Worm (Caenorhabditis elegans): ENCODE measurements around the gene R06B9.5.
A peak's percentile ranks its signal among the peaks of the same experiment; 100 is the strongest.

The R06B9.5 gene

DNA sequence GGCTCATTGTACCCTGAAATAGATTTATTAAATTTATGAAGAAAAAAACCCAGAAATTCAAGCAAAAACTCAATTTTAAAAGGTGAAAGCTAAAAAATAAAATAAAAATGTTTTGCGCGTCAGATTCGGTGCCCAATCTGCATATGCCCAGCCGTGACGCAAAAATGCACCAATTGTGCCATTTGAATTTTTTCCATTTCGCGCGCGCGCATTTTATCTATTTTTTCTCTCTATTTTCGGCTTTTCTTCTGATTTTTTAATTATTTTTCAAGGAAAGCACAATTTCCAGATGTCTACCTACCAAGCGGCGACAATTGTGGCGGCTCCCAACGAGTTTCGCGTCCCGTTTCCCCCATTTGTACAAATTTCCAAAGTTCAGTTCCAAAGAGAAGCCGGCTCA, 10.3 kb upstream of the R06B9.5 start, which contains the start of the genes Y54G9A.7 and bub-3:
Gene Y54G9A.7 (minus strand): TSS at position 7 of the 400 bp plus-strand sequence.
Gene bub-3 (plus strand): TSS at position 270 of the 400 bp plus-strand sequence.
- no peak for TF ChIP-seq W03F9.2 (tag; optimal IDR thresholded peaks at IDR 0.05)
- TF ChIP-seq dao-5 (tag; optimal IDR thresholded peaks at IDR 0.05) = no peak
- TF ChIP-seq him-1 (tag; optimal IDR thresholded peaks at IDR 0.05) = no peak

DNA sequence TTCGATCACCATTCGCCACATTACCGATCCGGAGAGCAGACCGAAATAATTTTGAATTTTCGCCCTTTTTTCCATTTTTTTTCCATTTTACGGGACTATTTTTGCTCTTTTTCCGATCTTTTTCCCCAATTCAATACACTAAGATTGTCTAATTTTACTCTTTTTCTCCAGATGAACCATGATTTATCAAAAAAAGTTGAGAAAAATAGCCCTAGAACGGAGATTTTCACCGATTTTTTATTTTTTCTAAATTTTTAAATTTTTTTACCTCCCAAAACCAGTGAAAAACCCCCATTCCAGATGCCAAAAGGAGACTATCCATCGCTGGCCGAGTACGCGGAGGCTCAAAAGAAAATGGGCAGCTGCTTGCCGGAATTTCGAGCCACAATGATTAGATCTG, 6.7 kb upstream of the R06B9.5 start, which contains the start of gene Y54G9A.9:
Gene Y54G9A.9 (plus strand): TSS at position 301 of the 400 bp plus-strand sequence.
- TF ChIP-seq him-1 (tag; optimal IDR thresholded peaks at IDR 0.05) (no peak), W03F9.2 (tag; optimal IDR thresholded peaks at IDR 0.05) (no peak), dao-5 (tag; optimal IDR thresholded peaks at IDR 0.05) (no peak)

DNA sequence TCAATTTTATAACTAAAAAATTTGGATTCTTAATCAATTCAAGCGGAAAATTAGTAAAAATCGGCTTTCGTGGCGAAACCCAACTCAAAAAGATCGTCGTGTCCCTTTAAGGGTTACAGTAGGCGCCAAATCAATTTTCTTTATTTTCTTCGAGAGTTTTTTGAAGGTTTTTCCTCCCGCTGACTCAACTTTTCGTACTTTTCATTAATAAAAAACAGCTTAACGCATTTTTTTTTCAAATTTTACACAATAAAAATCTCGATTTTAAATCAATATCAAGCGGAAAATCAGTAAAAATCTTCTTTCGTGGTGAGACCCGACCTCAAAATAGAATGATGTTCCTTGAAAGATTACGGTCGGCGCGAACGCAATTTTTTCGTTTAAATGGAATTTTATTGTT, 4.0 kb upstream of the R06B9.5 start:
- peak; percentile 13 for TF ChIP-seq W03F9.2 (tag; optimal IDR thresholded peaks at IDR 0.05)
- no peak for TF ChIP-seq dao-5 (tag; optimal IDR thresholded peaks at IDR 0.05)
- no peak for TF ChIP-seq him-1 (tag; optimal IDR thresholded peaks at IDR 0.05)

DNA sequence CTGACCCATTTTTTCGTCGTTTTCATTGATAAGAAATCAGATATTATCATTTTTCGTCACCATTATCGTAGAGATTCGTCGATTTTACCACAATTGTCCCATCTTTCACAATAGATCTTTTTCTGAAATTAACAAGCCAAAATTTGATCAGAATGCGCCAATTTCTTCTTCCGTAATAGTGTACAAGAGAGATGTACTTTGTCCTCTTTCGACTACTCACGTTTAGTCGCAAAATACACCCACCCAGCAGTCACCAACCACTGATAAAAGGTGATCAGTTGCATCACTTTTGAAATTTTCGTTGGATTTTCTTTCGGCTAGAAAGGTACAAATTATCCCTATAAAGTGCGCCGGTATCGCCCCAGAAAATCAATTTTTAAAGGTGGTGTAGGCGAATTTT, 3.5 kb upstream of the R06B9.5 start:
- TF ChIP-seq dao-5 (tag; optimal IDR thresholded peaks at IDR 0.05) (no peak), him-1 (tag; optimal IDR thresholded peaks at IDR 0.05) (no peak), W03F9.2 (tag; optimal IDR thresholded peaks at IDR 0.05) (no peak)

DNA sequence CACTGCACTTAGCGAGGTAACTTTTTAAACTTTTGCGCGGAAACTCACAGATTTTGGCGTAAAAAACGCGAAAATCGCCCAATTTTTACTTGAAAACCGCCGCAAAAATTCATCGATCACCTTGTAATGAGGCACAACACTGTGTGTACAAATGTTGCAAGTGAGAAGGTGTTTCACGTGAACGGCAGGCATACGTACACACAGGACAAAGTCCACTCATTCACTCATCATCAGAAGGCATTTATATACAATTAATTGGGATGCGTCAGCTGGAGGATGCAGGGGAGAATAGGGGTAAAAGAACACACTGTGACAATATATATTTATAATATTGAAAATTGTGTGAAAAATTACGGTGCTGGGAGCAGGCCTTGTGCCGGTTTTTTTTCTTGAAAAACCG, 786 bp downstream of the R06B9.5 start:
- no peak for TF ChIP-seq him-1 (tag; optimal IDR thresholded peaks at IDR 0.05)
- no peak for TF ChIP-seq dao-5 (tag; optimal IDR thresholded peaks at IDR 0.05)
- no peak for TF ChIP-seq W03F9.2 (tag; optimal IDR thresholded peaks at IDR 0.05)

DNA sequence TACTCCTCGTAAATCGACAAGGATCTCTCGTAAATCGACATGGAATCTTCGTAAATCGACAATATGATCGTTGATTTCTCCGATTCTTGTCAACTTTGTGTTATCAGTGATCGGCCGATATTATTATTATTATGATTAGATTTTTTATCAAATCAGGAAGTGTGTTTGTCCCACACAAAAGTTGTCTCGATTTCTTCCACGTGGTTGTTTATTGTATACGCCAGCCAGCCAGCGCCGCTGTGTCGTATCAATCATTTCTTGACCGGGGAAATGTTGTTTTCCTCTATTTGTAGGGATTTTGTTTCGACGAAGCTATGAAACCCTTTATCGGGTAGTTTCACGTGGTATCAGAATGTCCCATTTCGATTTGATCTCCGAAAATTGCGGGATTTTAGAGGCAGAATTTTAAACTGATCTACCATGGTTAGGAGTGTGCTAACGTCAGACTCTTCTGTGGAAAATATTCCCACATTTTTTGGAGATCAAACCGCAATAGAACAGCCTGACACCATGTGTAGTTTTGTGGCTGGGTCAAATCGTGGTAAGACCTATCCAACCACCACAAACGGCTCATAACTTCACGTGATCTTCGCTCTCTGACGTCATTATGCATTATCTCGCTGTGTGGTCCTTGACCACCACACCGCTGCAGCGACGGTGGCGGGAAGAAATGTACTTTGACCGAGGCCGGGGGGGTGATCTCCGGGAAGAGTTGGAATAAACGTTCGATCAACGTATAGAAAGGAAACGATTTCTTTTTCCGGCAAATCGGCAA, 1.8 kb downstream of the R06B9.5 start:
- TF ChIP-seq dao-5 (tag; optimal IDR thresholded peaks at IDR 0.05) (no peak), W03F9.2 (tag; optimal IDR thresholded peaks at IDR 0.05) (no peak), him-1 (tag; optimal IDR thresholded peaks at IDR 0.05) (no peak)

DNA sequence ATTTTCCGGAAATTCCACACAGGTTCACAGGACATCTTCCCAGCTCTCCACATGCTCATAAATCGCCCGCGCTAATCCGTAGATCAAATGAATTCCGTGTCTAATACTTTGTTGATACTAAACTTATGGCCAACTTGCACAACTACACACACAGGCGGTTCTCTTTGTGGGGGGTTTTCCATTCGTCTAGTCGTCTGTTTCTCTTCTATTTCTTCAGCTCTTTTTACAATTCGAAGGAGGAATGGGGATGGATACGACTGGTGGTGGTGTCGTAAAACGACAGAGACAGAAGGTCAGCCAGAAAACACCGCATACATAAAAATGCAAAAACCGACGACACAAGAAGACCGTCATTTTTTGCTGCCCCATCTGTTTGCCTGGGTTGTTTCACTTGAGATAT, 3.3 kb downstream of the R06B9.5 start:
- TF ChIP-seq him-1 (tag; optimal IDR thresholded peaks at IDR 0.05) = no peak
- TF ChIP-seq dao-5 (tag; optimal IDR thresholded peaks at IDR 0.05) = no peak
- TF ChIP-seq W03F9.2 (tag; optimal IDR thresholded peaks at IDR 0.05) = no peak

DNA sequence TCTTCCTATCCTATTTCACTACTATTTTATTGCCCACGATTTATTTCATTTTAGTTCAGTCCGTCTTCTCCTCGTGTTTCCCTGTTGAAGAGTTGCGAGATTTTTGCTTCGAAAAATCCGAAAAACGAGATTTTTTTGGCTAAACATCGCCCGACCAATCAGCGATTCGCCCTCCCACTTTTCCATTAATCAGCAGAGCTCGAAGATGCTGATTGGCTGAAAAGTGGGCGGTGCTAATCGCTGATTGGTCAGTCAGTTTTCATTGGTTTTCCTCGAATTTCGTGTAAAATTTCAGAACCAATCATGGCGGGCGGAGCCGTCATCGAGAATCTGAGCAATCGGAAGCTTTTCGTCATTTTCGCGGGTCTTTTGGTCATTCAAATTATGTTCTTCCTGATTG, 5.3 kb downstream of the R06B9.5 start, which contains the start of gene mig-14:
Gene mig-14 (plus strand): TSS at position 290 of the 400 bp plus-strand sequence.
- TF ChIP-seq dao-5 (tag; optimal IDR thresholded peaks at IDR 0.05) (no peak), him-1 (tag; optimal IDR thresholded peaks at IDR 0.05) (no peak), W03F9.2 (tag; optimal IDR thresholded peaks at IDR 0.05) (no peak)

DNA sequence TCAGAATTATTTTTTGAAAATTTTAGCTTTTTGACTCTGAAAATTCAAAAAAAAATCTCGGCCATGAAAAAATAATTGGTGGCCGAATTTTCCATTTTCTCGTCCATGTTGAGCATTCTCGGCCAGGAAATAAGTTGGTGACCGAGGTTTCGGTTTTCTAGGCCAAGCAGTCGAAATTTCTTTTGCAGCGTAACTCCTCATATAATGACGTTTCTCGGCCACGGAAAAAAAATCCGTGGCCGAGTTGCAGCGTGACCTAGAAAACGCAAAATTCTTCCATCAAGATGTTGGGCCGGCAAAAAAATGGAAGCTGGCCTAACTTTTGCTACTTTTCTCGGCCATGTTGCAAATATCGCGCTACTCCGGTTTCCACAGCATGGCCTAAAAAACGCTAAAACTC, 14.0 kb downstream of the R06B9.5 start:
- TF ChIP-seq dao-5 (tag; optimal IDR thresholded peaks at IDR 0.05) = no peak
- TF ChIP-seq him-1 (tag; optimal IDR thresholded peaks at IDR 0.05) = no peak
- TF ChIP-seq W03F9.2 (tag; optimal IDR thresholded peaks at IDR 0.05) = no peak

DNA sequence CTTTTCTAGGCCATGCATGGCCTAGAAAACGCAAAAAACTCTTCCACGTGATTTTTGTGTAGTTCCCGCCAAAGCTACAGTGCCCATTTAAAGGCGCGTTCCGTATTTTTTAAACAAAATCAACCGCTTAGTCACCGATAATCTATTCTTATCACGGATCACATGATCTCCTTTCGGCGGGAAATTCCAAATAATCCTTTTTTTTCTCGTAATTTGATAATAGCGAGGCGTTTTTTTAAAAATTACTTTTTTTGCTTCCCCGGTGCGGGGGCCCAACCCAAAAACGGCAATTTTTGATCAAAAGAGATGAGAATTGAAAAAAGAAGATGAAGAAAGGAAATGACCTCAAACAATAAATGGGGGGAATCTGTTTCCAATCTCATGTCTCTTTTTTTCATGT, 14.9 kb downstream of the R06B9.5 start:
- no peak for TF ChIP-seq W03F9.2 (tag; optimal IDR thresholded peaks at IDR 0.05)
- TF ChIP-seq him-1 (tag; optimal IDR thresholded peaks at IDR 0.05) = no peak
- TF ChIP-seq dao-5 (tag; optimal IDR thresholded peaks at IDR 0.05) = no peak

DNA sequence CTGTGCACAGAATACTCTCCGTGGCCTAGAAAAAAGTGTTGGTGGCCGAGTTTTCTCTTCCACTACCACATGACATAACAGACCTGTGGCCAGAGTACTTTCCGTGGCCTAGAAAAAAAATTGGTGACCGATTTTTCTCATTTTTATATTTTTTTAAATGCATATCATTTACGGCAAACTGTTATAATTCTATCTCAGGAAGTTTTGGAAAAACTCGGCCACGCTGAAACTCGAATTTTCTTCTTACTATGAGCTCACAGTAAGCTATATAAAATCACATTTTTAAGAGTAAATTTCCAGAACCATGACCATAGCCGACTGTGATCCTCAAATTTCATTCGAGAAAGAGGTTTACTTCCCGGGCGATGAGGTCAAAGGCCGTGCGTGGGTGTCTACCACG, 15.9 kb downstream of the R06B9.5 start, which contains the start of gene arrd-14:
Gene arrd-14 (plus strand): TSS at position 301 of the 400 bp plus-strand sequence.
- no peak for TF ChIP-seq dao-5 (tag; optimal IDR thresholded peaks at IDR 0.05)
- no peak for TF ChIP-seq him-1 (tag; optimal IDR thresholded peaks at IDR 0.05)

DNA sequence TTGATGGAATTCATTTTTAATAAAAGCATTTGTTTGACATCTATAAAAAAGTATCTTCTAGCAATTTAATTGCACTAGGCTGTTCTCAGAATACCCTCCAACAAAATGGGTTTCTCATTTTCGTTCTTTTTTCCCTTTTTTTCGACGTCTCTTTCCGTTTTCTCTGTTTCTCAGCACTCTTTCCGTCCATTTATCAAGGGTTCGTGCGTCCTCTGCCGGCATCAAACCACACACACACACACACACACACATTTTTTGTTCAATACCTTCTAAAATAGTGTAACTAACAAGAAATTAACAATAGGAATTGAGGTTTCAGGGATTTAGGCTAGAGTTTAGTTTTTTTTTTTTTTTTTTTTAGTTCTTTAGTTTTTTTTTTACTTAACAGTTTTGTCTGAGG, 20.1 kb downstream of the R06B9.5 start:
- no peak for TF ChIP-seq him-1 (tag; optimal IDR thresholded peaks at IDR 0.05)
- TF ChIP-seq W03F9.2 (tag; optimal IDR thresholded peaks at IDR 0.05) = no peak
- TF ChIP-seq dao-5 (tag; optimal IDR thresholded peaks at IDR 0.05) = no peak

DNA sequence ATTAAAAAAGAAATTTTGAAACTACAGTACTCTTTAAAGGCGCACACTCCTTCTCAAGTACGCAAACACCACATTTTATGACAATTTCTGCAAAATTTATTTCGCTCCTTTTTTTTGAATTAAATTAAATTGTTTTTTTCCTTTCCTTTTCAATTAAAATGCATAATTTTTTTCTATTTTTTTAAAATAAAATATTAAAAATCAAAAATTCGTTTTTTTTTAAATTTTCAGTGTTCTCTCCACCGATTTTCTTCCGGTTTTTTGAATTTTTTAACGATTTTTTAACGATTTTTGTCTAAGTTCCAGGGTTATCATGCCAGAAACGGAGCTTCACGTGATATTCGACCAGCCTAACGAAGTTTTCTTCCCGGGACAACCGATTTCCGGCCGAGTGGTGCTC, 22.0 kb downstream of the R06B9.5 start, which contains the start of gene arrd-13:
Gene arrd-13 (plus strand): TSS at position 301 of the 400 bp plus-strand sequence.
- TF ChIP-seq him-1 (tag; optimal IDR thresholded peaks at IDR 0.05) (no peak), dao-5 (tag; optimal IDR thresholded peaks at IDR 0.05) (no peak), W03F9.2 (tag; optimal IDR thresholded peaks at IDR 0.05) (no peak)

DNA sequence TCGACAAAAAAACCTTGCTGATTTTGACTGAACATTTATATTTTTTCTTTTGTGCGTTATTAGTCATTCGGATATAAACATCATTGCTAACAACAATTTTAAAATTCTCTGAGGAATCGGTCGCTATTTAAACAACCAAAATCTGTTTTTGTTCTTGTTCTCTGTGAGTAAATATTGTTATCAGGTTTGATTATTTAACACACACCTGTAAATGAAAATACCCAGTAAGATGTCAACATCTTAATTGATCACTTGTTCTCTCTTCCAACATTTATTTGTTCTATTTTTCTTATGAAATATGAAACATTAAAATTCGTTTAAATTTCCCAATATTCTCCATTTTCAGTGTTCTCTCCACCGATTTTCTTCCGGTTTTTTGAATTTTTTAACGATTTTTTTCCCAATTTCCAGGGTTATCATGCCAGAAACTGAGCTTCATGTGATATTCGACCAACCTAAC, 26.9 kb downstream of the R06B9.5 start, which contains the start of gene arrd-11:
Gene arrd-11 (plus strand): TSS at position 410 of the 460 bp plus-strand sequence.
- TF ChIP-seq him-1 (tag; optimal IDR thresholded peaks at IDR 0.05) = no peak
- no peak for TF ChIP-seq dao-5 (tag; optimal IDR thresholded peaks at IDR 0.05)
- no peak for TF ChIP-seq W03F9.2 (tag; optimal IDR thresholded peaks at IDR 0.05)

Measured in whole organism, L4/young adult.